Fruit fly (Drosophila melanogaster) whole organism, embryonic: ENCODE results near the gene Lcp65Ae.
A peak's percentile ranks its signal among the peaks of the same experiment; 100 is the strongest.

Source experiments
- B-H2 ChIP-seq: fragments of 200-800 bp; sonication (Bioruptor generic); optimal IDR thresholded peaks from 2 replicates; lab custom pipeline; 2018; ENCODE audit warnings: missing biosample characterization, mild to moderate bottlenecking, missing genetic modification characterization
- CG10267 ChIP-seq: fragments of 200-800 bp; sonication (Bioruptor generic); optimal IDR thresholded peaks from 2 replicates; lab custom pipeline; 2018; ENCODE audit warnings: missing biosample characterization, mild to moderate bottlenecking, missing genetic modification characterization, moderate library complexity
- CG11560 ChIP-seq: fragments of 200-800 bp; sonication (Bioruptor generic); IDR thresholded peaks from 3 replicates; pipeline ENCODE4 v1.3.6; 2022; ENCODE audit warnings: missing biosample characterization, missing genetic modification characterization
- CG12219 ChIP-seq: fragments of 200-800 bp; sonication (Bioruptor generic); optimal IDR thresholded peaks from 3 replicates; lab custom pipeline; 2018; ENCODE audit warnings: missing biosample characterization, mild to moderate bottlenecking, missing genetic modification characterization
- CG16863 ChIP-seq: fragments of 200-800 bp; sonication (Bioruptor generic); optimal IDR thresholded peaks from 3 replicates; lab custom pipeline; 2016; ENCODE audit warnings: missing biosample characterization, missing genetic modification characterization
- CG2712 ChIP-seq: fragments of 200-800 bp; optimal IDR thresholded peaks from 3 replicates; lab custom pipeline; 2019; ENCODE audit warnings: missing biosample characterization, mild to moderate bottlenecking, missing genetic modification characterization, moderate library complexity
- CG2889 ChIP-seq: fragments of 200-800 bp; sonication (Bioruptor generic); IDR thresholded peaks from 3 replicates; pipeline ENCODE4 v1.3.6; 2022; ENCODE audit warnings: missing biosample characterization, missing genetic modification characterization
- CG31365 ChIP-seq: fragments of 200-800 bp; sonication (Bioruptor generic); optimal IDR thresholded peaks from 2 replicates; lab custom pipeline; 2018; ENCODE audit warnings: missing biosample characterization, mild to moderate bottlenecking, missing genetic modification characterization
- CG34224 ChIP-seq: fragments of 200-800 bp; sonication (Bioruptor generic); IDR thresholded peaks from 3 replicates; pipeline ENCODE4 v1.3.6; 2022; ENCODE audit warnings: missing biosample characterization, missing genetic modification characterization; ENCODE audit not compliant: partially characterized antibody
- CG34376 ChIP-seq: fragments of 200-800 bp; sonication (Bioruptor generic); optimal IDR thresholded peaks from 2 replicates; lab custom pipeline; 2018; ENCODE audit warnings: missing biosample characterization, mild to moderate bottlenecking, missing genetic modification characterization
- CG7271 ChIP-seq: fragments of 200-800 bp; sonication (Bioruptor generic); optimal IDR thresholded peaks from 2 replicates; lab custom pipeline; 2018; ENCODE audit warnings: missing biosample characterization, mild to moderate bottlenecking, missing genetic modification characterization, moderate library complexity
- CG7786 ChIP-seq: fragments of 200-800 bp; sonication (Bioruptor generic); optimal IDR thresholded peaks from 2 replicates; lab custom pipeline; 2016; ENCODE audit warnings: missing biosample characterization, missing genetic modification characterization
- CG8290 ChIP-seq, 3 experiments: fragments of 200-800 bp; sonication (Bioruptor generic); optimal IDR thresholded peaks; 2 replicates each; lab custom pipeline; 2016 to 2019; ENCODE audit warnings: missing biosample characterization in 3 of 3, missing genetic modification characterization in 3 of 3, mild to moderate bottlenecking in 2 of 3, moderate library complexity in 1 of 3
- D19B ChIP-seq: fragments of 200-800 bp; sonication (Bioruptor generic); optimal IDR thresholded peaks from 2 replicates; lab custom pipeline; 2017; ENCODE audit warnings: missing biosample characterization, mild to moderate bottlenecking, missing genetic modification characterization
- Dll ChIP-seq: fragments of 200-800 bp; sonication (Bioruptor generic); IDR thresholded peaks from 4 replicates; pipeline ENCODE4 v1.3.6; 2022; ENCODE audit warnings: missing biosample characterization, missing genetic modification characterization; ENCODE audit not compliant: partially characterized antibody
- ERR ChIP-seq: fragments of 200-800 bp; sonication (Bioruptor generic); optimal IDR thresholded peaks from 2 replicates; lab custom pipeline; 2016; ENCODE audit warnings: missing biosample characterization, missing genetic modification characterization
- H15 ChIP-seq: fragments of 200-800 bp; sonication (Bioruptor generic); IDR thresholded peaks from 3 replicates; pipeline ENCODE4 v1.3.6; 2022; ENCODE audit warnings: missing biosample characterization, missing genetic modification characterization
- Jarid2 ChIP-seq: fragments of 200-800 bp; sonication (Bioruptor generic); optimal IDR thresholded peaks from 3 replicates; lab custom pipeline; 2017; ENCODE audit warnings: mild to moderate bottlenecking, missing biosample characterization, missing genetic modification reagents, missing genetic modification characterization
- Lpt ChIP-seq: fragments of >200 bp; optimal IDR thresholded peaks from 2 replicates; lab custom pipeline; 2018; ENCODE audit warnings: missing biosample characterization, missing genetic modification characterization
- Myb ChIP-seq: fragments of 200-800 bp; sonication (Bioruptor generic); optimal IDR thresholded peaks from 2 replicates; lab custom pipeline; 2016; ENCODE audit warnings: missing biosample characterization, missing genetic modification characterization
- Nf-YC ChIP-seq: fragments of 200-800 bp; optimal IDR thresholded peaks from 3 replicates; lab custom pipeline; 2019; ENCODE audit warnings: missing biosample characterization, mild to moderate bottlenecking, missing genetic modification characterization, moderate library complexity
- Ptx1 ChIP-seq: fragments of 200-800 bp; sonication (Bioruptor generic); IDR thresholded peaks from 2 replicates; pipeline ENCODE4 v1.3.6; 2022; ENCODE audit warnings: missing biosample characterization, missing genetic modification characterization
- Spps ChIP-seq: fragments of 200-800 bp; sonication (Bioruptor generic); optimal IDR thresholded peaks from 2 replicates; lab custom pipeline; 2018; ENCODE audit warnings: missing biosample characterization, mild to moderate bottlenecking, missing genetic modification characterization
- ac ChIP-seq: fragments of 200-800 bp; sonication (Bioruptor generic); optimal IDR thresholded peaks from 3 replicates; lab custom pipeline; 2017; ENCODE audit warnings: missing biosample characterization, mild to moderate bottlenecking, missing genetic modification characterization
- bbx ChIP-seq: fragments of 200-800 bp; sonication (Bioruptor generic); IDR thresholded peaks from 2 replicates; pipeline ENCODE4 v1.3.6; 2022; ENCODE audit warnings: missing biosample characterization, missing genetic modification characterization; ENCODE audit not compliant: partially characterized antibody
- cg ChIP-seq: fragments of 200-800 bp; sonication (Bioruptor generic); optimal IDR thresholded peaks from 3 replicates; lab custom pipeline; 2019; ENCODE audit warnings: missing biosample characterization, mild to moderate bottlenecking, missing genetic modification characterization, moderate library complexity
- corto ChIP-seq: fragments of 200-800 bp; sonication (Bioruptor generic); optimal IDR thresholded peaks from 2 replicates; lab custom pipeline; 2016; ENCODE audit warnings: missing biosample characterization, mild to moderate bottlenecking, missing genetic modification characterization, moderate library complexity
- crc ChIP-seq: fragments of 200-800 bp; sonication (Bioruptor generic); optimal IDR thresholded peaks from 2 replicates; lab custom pipeline; 2016; ENCODE audit warnings: missing biosample characterization, missing genetic modification characterization
- crp ChIP-seq, 2 experiments: fragments of 200-800 bp; sonication (Bioruptor generic); optimal IDR thresholded peaks; 2 replicates in 1 of 2; 3 replicates in 1 of 2; lab custom pipeline; 2017; ENCODE audit warnings: missing biosample characterization in 2 of 2, missing genetic modification characterization in 2 of 2, mild to moderate bottlenecking in 1 of 2, moderate library complexity in 1 of 2
- cwo ChIP-seq: fragments of 200-800 bp; sonication (Bioruptor generic); optimal IDR thresholded peaks from 3 replicates; lab custom pipeline; 2017; ENCODE audit warnings: missing biosample characterization, missing genetic modification characterization, mild to moderate bottlenecking, moderate library complexity, missing genetic modification reagents
- eve ChIP-seq, 2 experiments: fragments of >200 bp; optimal IDR thresholded peaks; 2 replicates each; lab custom pipeline; 2017; ENCODE audit warnings: missing biosample characterization in 2 of 2, missing genetic modification characterization in 2 of 2
- gcm2 ChIP-seq: fragments of 200-800 bp; sonication (Bioruptor generic); optimal IDR thresholded peaks from 2 replicates; lab custom pipeline; 2016; ENCODE audit warnings: missing biosample characterization, missing genetic modification characterization
- grau ChIP-seq: fragments of 200-800 bp; optimal IDR thresholded peaks from 3 replicates; lab custom pipeline; 2019; ENCODE audit warnings: missing biosample characterization, mild to moderate bottlenecking, missing genetic modification characterization, moderate library complexity
- ham ChIP-seq: fragments of 200-800 bp; sonication (Bioruptor generic); IDR thresholded peaks from 2 replicates; pipeline ENCODE4 v1.3.6; 2022; ENCODE audit warnings: missing biosample characterization, missing genetic modification characterization
- kni ChIP-seq: fragments of 200-800 bp; sonication (Bioruptor generic); optimal IDR thresholded peaks from 3 replicates; lab custom pipeline; 2017; ENCODE audit warnings: mild to moderate bottlenecking, missing biosample characterization, missing genetic modification reagents, missing genetic modification characterization
- lmd ChIP-seq: fragments of 200-800 bp; sonication (Bioruptor generic); IDR thresholded peaks from 2 replicates; pipeline ENCODE4 v1.3.6; 2022; ENCODE audit warnings: missing biosample characterization, missing genetic modification characterization
- nmo ChIP-seq: fragments of 200-800 bp; sonication (Bioruptor generic); optimal IDR thresholded peaks from 2 replicates; lab custom pipeline; 2018; ENCODE audit warnings: missing biosample characterization, mild to moderate bottlenecking, missing genetic modification characterization, moderate library complexity
- odd ChIP-seq: fragments of 200-800 bp; sonication (Bioruptor generic); optimal IDR thresholded peaks from 2 replicates; lab custom pipeline; 2017; ENCODE audit warnings: missing biosample characterization, mild to moderate bottlenecking, missing genetic modification characterization
- pita ChIP-seq: fragments of 200-800 bp; sonication (Bioruptor generic); optimal IDR thresholded peaks from 2 replicates; lab custom pipeline; 2017; ENCODE audit warnings: missing biosample characterization, mild to moderate bottlenecking, missing genetic modification characterization
- pzg ChIP-seq: fragments of 200-800 bp; sonication (Bioruptor generic); optimal IDR thresholded peaks from 3 replicates; lab custom pipeline; 2018; ENCODE audit warnings: missing biosample characterization, mild to moderate bottlenecking, missing genetic modification characterization, moderate library complexity
- row ChIP-seq: fragments of 200-800 bp; sonication (Bioruptor generic); IDR thresholded peaks from 3 replicates; pipeline ENCODE4 v1.3.6; 2022; ENCODE audit warnings: missing biosample characterization, missing genetic modification characterization
- sd ChIP-seq: fragments of 200-800 bp; sonication (Bioruptor generic); optimal IDR thresholded peaks from 3 replicates; lab custom pipeline; 2018; ENCODE audit warnings: missing biosample characterization, mild to moderate bottlenecking, missing genetic modification characterization, moderate library complexity
- toy ChIP-seq: fragments of 200-800 bp; sonication (Bioruptor generic); IDR thresholded peaks from 2 replicates; pipeline ENCODE4 v1.3.6; 2022; ENCODE audit warnings: missing biosample characterization, missing genetic modification characterization
- tx ChIP-seq: fragments of 200-800 bp; sonication (Bioruptor generic); optimal IDR thresholded peaks from 2 replicates; lab custom pipeline; 2016; ENCODE audit warnings: missing biosample characterization, missing genetic modification characterization
- unc-4 ChIP-seq: fragments of 200-800 bp; sonication (Bioruptor generic); IDR thresholded peaks from 2 replicates; pipeline ENCODE4 v1.3.6; 2022; ENCODE audit warnings: missing biosample characterization, missing genetic modification characterization; ENCODE audit not compliant: partially characterized antibody
- vnd ChIP-seq: fragments of 200-800 bp; sonication (Bioruptor generic); IDR thresholded peaks from 3 replicates; pipeline ENCODE4 v1.3.6; 2022; ENCODE audit warnings: missing biosample characterization, missing genetic modification characterization; ENCODE audit not compliant: partially characterized antibody
- vvl ChIP-seq: fragments of 200-800 bp; sonication (Bioruptor generic); IDR thresholded peaks from 2 replicates; pipeline ENCODE4 v1.3.6; 2022; ENCODE audit warnings: missing biosample characterization, missing genetic modification characterization
- yki ChIP-seq: fragments of >200 bp; optimal IDR thresholded peaks from 3 replicates; lab custom pipeline; 2018

Lcp65Ae gene

DNA sequence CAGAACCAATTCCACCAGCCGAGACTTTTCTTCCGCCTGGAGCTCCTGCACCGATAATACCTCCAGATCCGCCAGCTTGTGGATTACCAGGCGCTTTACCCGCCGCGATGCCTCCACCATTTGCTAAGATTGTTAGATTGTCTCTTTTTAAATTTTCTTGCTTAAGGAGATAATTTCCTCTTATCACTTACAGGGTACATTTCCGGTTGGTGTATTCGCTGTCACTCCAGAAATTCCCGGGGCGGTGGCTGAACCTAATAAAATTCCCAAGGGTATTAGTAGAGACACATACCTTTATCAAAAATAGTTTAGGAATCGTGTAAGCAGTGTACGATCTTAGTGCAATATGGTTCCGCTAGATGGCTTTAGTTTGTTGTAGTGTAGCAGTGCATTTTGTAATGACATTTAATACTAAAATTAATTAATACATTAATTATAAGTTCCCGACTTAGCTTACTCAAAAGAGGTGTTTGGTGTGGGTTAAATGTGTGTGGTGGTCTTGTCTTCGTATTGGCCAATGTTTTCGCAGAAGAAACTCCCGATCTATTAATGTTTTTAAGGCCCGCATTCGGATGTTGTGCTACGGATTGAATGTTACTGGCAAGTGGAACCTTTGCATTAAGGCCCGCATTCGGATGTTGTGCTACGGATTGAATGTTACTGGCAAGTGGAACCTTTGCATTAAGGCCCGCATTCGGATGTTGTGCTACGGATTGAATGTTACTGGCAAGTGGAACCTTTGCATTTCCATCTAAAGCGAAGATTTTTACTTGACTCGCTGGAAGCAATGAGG is 13.1 kb downstream of the Lcp65Ae start (continued):
- TF ChIP-seq B-H2 (GFP tag; lab: Kevin White, UChicago) (peak; percentile 71), Spps (tag; lab: Kevin White, UChicago) (peak; percentile 49), crc (GFP tag; lab: Kevin White, UChicago) (peak; percentile 63), cg (no peak), ac (GFP tag; lab: Kevin White, UChicago) (peak; percentile 49), odd (GFP tag; lab: Kevin White, UChicago) (peak; percentile 75), yki (lab: Kevin White, UChicago) (peak; percentile 38), ERR (GFP tag; lab: Kevin White, UChicago) (peak; percentile 69), toy (GFP tag; lab: Robert Waterston, UW) (peak; percentile 69; the same call in 1 of the 2 replicates), CG16863 (peak; percentile 25), grau (tag; lab: Kevin White, UChicago) (peak; percentile 52), vvl (GFP tag; lab: Robert Waterston, UW) (peak; percentile 96), CG34224 (GFP tag; lab: Robert Waterston, UW) (no peak), CG7786 (GFP tag; lab: Kevin White, UChicago) (no peak), eve (GFP tag; optimal IDR thresholded peaks at IDR 0.05; lab: Kevin White, UChicago) (no peak), corto (GFP tag; lab: Kevin White, UChicago) (no peak), lmd (GFP tag; lab: Robert Waterston, UW) (peak; percentile 74), gcm2 (GFP tag; lab: Kevin White, UChicago) (no peak), vnd (GFP tag; lab: Robert Waterston, UW) (no peak), CG7271 (peak; percentile 87), bbx (GFP tag; lab: Robert Waterston, UW) (no peak), tx (GFP tag; lab: Kevin White, UChicago) (no peak), CG2889 (GFP tag; lab: Robert Waterston, UW) (no peak), unc-4 (GFP tag; lab: Robert Waterston, UW) (no peak), sd (peak; percentile 10), Ptx1 (GFP tag; lab: Robert Waterston, UW) (peak; percentile 78), CG11560 (tag; lab: Robert Waterston, UW) (no peak), pita (GFP tag; lab: Kevin White, UChicago) (peak; percentile 74), CG10267 (peak; percentile 70), Lpt (GFP tag; lab: Kevin White, UChicago) (no peak), CG8290 (GFP tag; optimal IDR thresholded peaks at IDR 0.05; lab: Kevin White, UChicago) (peak; percentile 66), CG8290 (tag; optimal IDR thresholded peaks at IDR 0.05; lab: Kevin White, UChicago) (peak; percentile 24 to 83), kni (GFP tag; lab: Kevin White, UChicago) (peak; percentile 83), Jarid2 (GFP tag; lab: Kevin White, UChicago) (peak; percentile 58), CG2712 (peak; percentile 72), CG31365 (peak; percentile 96), cwo (peak; percentile 25), ham (GFP tag; lab: Robert Waterston, UW) (no peak), pzg (GFP tag; lab: Kevin White, UChicago) (peak; percentile 17), row (GFP tag; lab: Robert Waterston, UW) (peak; percentile 22; the same call in 1 of the 3 replicates), Dll (GFP tag; lab: Robert Waterston, UW) (no peak), H15 (peak; percentile 83), Myb (peak; percentile 26), CG34376 (peak; percentile 87), Nf-YC (peak; percentile 52), crp (GFP tag; optimal IDR thresholded peaks at IDR 0.05; lab: Kevin White, UChicago) (peak in 1 of 2 experiments; percentile 22), CG12219 (GFP tag; lab: Kevin White, UChicago) (peak; percentile 76), D19B (GFP tag; lab: Kevin White, UChicago) (peak; percentile 57), nmo (GFP tag; lab: Kevin White, UChicago) (peak; percentile 29)
